Fruit fly (Drosophila melanogaster): Measurements from ENCODE around the gene CG43082.

CG43082 gene

DNA sequence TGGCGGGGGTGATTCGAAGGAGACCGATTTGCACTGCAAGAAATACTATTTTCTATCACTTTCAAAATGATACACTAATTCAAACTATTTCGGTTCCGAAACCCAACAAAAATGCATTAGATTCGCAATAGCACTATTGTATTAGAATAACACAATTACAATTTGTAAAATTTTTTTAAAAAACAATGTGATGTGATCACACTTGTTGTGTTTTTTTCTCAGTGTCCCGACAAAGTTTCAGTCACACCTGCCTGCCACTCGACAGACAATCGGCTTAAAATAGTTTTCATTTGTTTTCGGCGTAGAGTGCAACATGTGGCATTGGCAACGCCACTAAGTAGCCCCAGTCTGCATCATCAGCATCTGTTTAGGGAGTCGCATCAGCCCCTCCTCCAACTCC lies 13.4 kb downstream of the CG43082 start (continued):
- TF ChIP-seq CG33557 (GFP tag; optimal IDR thresholded peaks at IDR 0.05) = peak; percentile 83
- peak; percentile 65 for TF ChIP-seq CG30403 (GFP tag; optimal IDR thresholded peaks at IDR 0.05)
- peak; percentile 25; the same call in 1 of the 3 replicates for TF ChIP-seq ase (GFP tag; IDR thresholded peaks at IDR 0.05)
- peak; percentile 58 for TF ChIP-seq CG16863 (GFP tag; optimal IDR thresholded peaks at IDR 0.05)
- no peak for TF ChIP-seq rib (GFP tag; IDR thresholded peaks at IDR 0.05)
- TF ChIP-seq CG34422 (GFP tag; IDR thresholded peaks at IDR 0.05) = peak; percentile 43; the same call in 1 of the 3 replicates
- TF ChIP-seq CG1024 (GFP tag; IDR thresholded peaks at IDR 0.05) = peak; percentile 42
- TF ChIP-seq Taf1 (GFP tag; IDR thresholded peaks at IDR 0.05) = no peak
- peak; percentile 52 for TF ChIP-seq CG17359 (tag; optimal IDR thresholded peaks at IDR 0.05)
- no peak for TF ChIP-seq Doc3 (GFP tag; IDR thresholded peaks at IDR 0.05; ENCODE audit: partially characterized antibody)
- no peak for TF ChIP-seq CG11247 (GFP tag; IDR thresholded peaks at IDR 0.05)
- peak; percentile 40 for TF ChIP-seq Rx (GFP tag; IDR thresholded peaks at IDR 0.05)
- no peak for TF ChIP-seq hbn (GFP tag; IDR thresholded peaks at IDR 0.05; ENCODE audit: partially characterized antibody)
- TF ChIP-seq CG7271 (tag; optimal IDR thresholded peaks at IDR 0.05) = peak; percentile 29
- no peak for TF ChIP-seq Oaz (GFP tag; IDR thresholded peaks at IDR 0.05)
- 0 out of 3 replicates have a peak, but pooled peaks have one; percentile 25 for TF ChIP-seq z (GFP tag; IDR thresholded peaks at IDR 0.05)
- peak; percentile 82 for TF ChIP-seq CG16815 (GFP tag; optimal IDR thresholded peaks at IDR 0.05)
- peak; percentile 56 for TF ChIP-seq fd64A (GFP tag; optimal IDR thresholded peaks at IDR 0.05)
- no peak for TF ChIP-seq CG8478 (optimal IDR thresholded peaks at IDR 0.05)
- TF ChIP-seq CG10366 (GFP tag; IDR thresholded peaks at IDR 0.05) = peak; percentile 32; the same call in 1 of the 2 replicates
- peak; percentile 50 for TF ChIP-seq Sox100B (GFP tag; optimal IDR thresholded peaks at IDR 0.05)
- TF ChIP-seq Nf-YB (GFP tag; optimal IDR thresholded peaks at IDR 0.05) = peak; percentile 45
- TF ChIP-seq CG12236 (GFP tag; optimal IDR thresholded peaks at IDR 0.05) = peak; percentile 68
- TF ChIP-seq CG12391 (tag; optimal IDR thresholded peaks at IDR 0.05) = peak; percentile 83
- TF ChIP-seq scrt (GFP tag; optimal IDR thresholded peaks at IDR 0.05) = no peak
- peak; percentile 7 for TF ChIP-seq lab (GFP tag; optimal IDR thresholded peaks at IDR 0.05)
- TF ChIP-seq lmd (GFP tag; IDR thresholded peaks at IDR 0.05) = peak; percentile 50; the same call in 1 of the 2 replicates
- TF ChIP-seq CG13424 (tag; optimal IDR thresholded peaks at IDR 0.05) = peak; percentile 61
- TF ChIP-seq CG15479 (GFP tag; optimal IDR thresholded peaks at IDR 0.05) = no peak
- TF ChIP-seq dimm (GFP tag; IDR thresholded peaks at IDR 0.05) = 0 out of 2 replicates have a peak, but pooled peaks have one; percentile 16
- TF ChIP-seq kah (GFP tag; optimal IDR thresholded peaks at IDR 0.05) = peak; percentile 91
- TF ChIP-seq CG14710 (tag; optimal IDR thresholded peaks at IDR 0.05) = peak; percentile 90
- TF ChIP-seq Eip74EF (GFP tag; optimal IDR thresholded peaks at IDR 0.05) = no peak
- peak; percentile 29 for TF ChIP-seq CG12155 (GFP tag; optimal IDR thresholded peaks at IDR 0.05)
- TF ChIP-seq dmrt99B (tag; optimal IDR thresholded peaks at IDR 0.05) = peak; percentile 56
- TF ChIP-seq CG6654 (GFP tag; optimal IDR thresholded peaks at IDR 0.05) = peak; percentile 46
- peak; percentile 68 for TF ChIP-seq CG2678 (tag; optimal IDR thresholded peaks at IDR 0.05)
- no peak for TF ChIP-seq luna (GFP tag; optimal IDR thresholded peaks at IDR 0.05)
- peak; percentile 60 for TF ChIP-seq Hr3 (GFP tag; optimal IDR thresholded peaks at IDR 0.05)
- TF ChIP-seq CG10462 (GFP tag; optimal IDR thresholded peaks at IDR 0.05) = peak; percentile 57
- TF ChIP-seq HHEX (GFP tag; optimal IDR thresholded peaks at IDR 0.05) = peak; percentile 12
- peak; percentile 62 for TF ChIP-seq CG10654 (GFP tag; optimal IDR thresholded peaks at IDR 0.05)
- peak; percentile 57 for TF ChIP-seq jumu (GFP tag; optimal IDR thresholded peaks at IDR 0.05)
- no peak for TF ChIP-seq CG6765 (GFP tag; optimal IDR thresholded peaks at IDR 0.05)
- TF ChIP-seq tx (GFP tag; optimal IDR thresholded peaks at IDR 0.05) = peak; percentile 9
- TF ChIP-seq Stat92E (GFP tag; optimal IDR thresholded peaks at IDR 0.05) = peak in 1 of 3 experiments; percentile 51
- 0 out of 3 replicates have a peak, but pooled peaks have one; percentile 44 for TF ChIP-seq CG11695 (GFP tag; IDR thresholded peaks at IDR 0.05)
- peak; percentile 49 for TF ChIP-seq ind (GFP tag; optimal IDR thresholded peaks at IDR 0.05)
- TF ChIP-seq jigr1 (GFP tag; IDR thresholded peaks at IDR 0.05) = no peak
- TF ChIP-seq chif (GFP tag; optimal IDR thresholded peaks at IDR 0.05) = peak; percentile 63 to 88
